Worm (Caenorhabditis elegans): ENCODE results near the gene F20B6.9.

DNA sequence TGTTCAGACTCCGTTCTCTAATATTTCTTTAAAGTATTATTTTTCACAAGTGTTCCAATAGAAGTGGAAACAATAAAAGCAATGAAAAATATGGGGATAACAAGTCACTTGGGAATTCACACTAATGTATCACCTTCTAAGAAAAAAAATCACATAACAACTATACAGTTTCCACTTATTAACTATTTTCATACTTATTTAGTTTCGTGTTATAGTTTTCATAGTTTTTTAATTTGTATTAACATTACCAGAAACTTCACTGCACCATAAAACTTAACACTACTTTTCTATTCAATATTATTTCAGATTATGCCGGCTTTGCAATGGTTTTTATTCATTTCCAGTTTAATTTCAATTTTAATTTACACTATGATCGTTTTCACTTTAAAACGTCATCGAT is 44.8 kb upstream of the F20B6.9 start, which contains the start of gene srv-5:
- no peak for TF ChIP-seq him-1 (tag; optimal IDR thresholded peaks at IDR 0.05)
- TF ChIP-seq dao-5 (tag; optimal IDR thresholded peaks at IDR 0.05) = no peak
